Worm (Caenorhabditis elegans): Measurements from ENCODE around the gene fbxa-210.

The fbxa-210 gene

DNA sequence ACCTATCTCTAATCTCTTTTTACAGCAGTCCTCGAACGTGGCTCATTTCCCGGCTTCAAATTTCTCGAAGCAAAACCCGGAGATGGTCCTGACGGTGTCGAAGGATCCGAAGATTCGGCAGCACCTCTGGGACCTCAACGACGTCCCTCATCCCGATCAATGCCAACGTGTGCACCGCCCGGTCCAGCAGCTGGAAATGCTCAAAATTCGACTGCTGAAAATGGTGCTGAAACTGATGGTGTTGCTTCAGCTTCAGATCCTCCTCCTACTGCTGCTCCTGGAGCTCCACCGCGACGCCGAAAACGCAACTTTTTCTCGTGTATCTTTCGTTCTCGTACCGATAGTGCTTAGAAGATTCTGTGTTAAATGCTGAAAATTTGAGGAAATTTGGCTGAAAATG is 19.1 kb upstream of the fbxa-210 start:
- peak; percentile 72 for TF ChIP-seq set-16 (GFP tag; IDR thresholded peaks at IDR 0.05)
- no peak for TF ChIP-seq nhr-42 (GFP tag; IDR thresholded peaks at IDR 0.05)
- TF ChIP-seq Y48G9A.11 (GFP tag; IDR thresholded peaks at IDR 0.05) = no peak
- no peak for TF ChIP-seq nhr-237 (tag; optimal IDR thresholded peaks at IDR 0.05)
- no peak for TF ChIP-seq T20F7.1 (GFP tag; optimal IDR thresholded peaks at IDR 0.05)
- 0 out of 2 replicates have a peak, but pooled peaks have one; percentile 22 for TF ChIP-seq egl-43 (GFP tag; IDR thresholded peaks at IDR 0.05)
- TF ChIP-seq aha-1 (tag) = peak; percentile 72

DNA sequence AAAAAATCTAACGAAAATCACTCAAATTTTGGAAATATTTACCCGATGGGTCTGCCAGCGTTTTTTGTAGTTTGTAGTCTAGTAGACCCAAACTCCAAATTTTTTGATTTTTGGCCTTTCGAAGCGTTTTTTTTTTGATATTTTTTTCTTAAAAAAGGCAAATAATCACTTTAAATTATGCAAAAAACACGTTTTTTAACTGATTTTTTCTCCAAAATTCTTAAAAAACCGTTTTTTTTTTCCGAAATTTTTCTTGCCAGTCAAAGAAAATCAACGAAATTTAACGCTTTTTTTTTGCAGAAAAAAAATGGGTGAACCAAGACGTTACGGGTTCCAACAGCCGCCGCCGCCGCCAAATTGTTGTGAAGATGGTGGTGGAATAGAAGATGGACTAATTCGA is 17.2 kb upstream of the fbxa-210 start, which contains the start of gene Y37H2A.1:
Y37H2A.1 (plus strand) TSS at position 301 of the 400 bp plus-strand sequence.
- TF ChIP-seq saeg-2 (GFP tag; IDR thresholded peaks at IDR 0.05) = no peak
- no peak for TF ChIP-seq zip-2 (tag; optimal IDR thresholded peaks at IDR 0.05)
- TF ChIP-seq R02D3.7 (tag; optimal IDR thresholded peaks at IDR 0.05) = no peak
- no peak for TF ChIP-seq fkh-10 (GFP tag; optimal IDR thresholded peaks at IDR 0.05)
- no peak for TF ChIP-seq ctbp-1 (GFP tag; IDR thresholded peaks at IDR 0.05)
- TF ChIP-seq nhr-77 (tag; optimal IDR thresholded peaks at IDR 0.05) = no peak
- no peak for TF ChIP-seq aha-1 (tag)
- TF ChIP-seq nhr-25 (tag; optimal IDR thresholded peaks at IDR 0.05; ENCODE audit: borderline replicate concordance, insufficient read depth) = no peak
- no peak for TF ChIP-seq madf-9 (GFP tag; conservative IDR thresholded peaks at IDR 0.05)

DNA sequence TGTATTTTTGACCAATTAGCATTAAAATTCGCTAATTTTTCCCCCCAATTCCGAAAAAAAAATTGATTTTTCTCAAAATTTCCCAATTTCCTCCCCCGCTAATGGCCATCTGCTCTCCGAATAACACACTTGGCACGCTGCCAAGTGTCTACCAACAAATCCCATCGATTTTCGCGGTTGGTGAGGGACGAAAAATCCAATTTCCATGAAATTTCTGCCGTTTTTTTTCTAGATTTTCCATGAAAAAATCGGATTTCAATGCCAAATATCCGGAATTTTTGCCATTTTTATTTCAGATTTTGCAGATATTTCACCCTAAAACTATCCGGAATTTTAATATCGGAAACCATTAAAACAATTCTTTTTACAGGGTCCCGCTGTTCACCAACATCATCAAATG is 15.7 kb upstream of the fbxa-210 start:
- no peak for TF ChIP-seq madf-9 (GFP tag; conservative IDR thresholded peaks at IDR 0.05)
- no peak for TF ChIP-seq mdt-29 (GFP tag; IDR thresholded peaks at IDR 0.05)
- TF ChIP-seq daf-16 (GFP tag; optimal IDR thresholded peaks at IDR 0.05) = no peak
- no peak for TF ChIP-seq daf-16 (tag; optimal IDR thresholded peaks at IDR 0.05)
- TF ChIP-seq zfp-2 (tag; optimal IDR thresholded peaks at IDR 0.05) = no peak
- TF ChIP-seq pha-4 (GFP tag; IDR thresholded peaks at IDR 0.05) = no peak
- no peak for TF ChIP-seq pha-4 (tag; optimal IDR thresholded peaks at IDR 0.05)
- TF ChIP-seq unc-62 (GFP tag; optimal IDR thresholded peaks at IDR 0.05 in 1 of 2) = peak in 1 of 2 experiments; percentile 97
- no peak for TF ChIP-seq unc-62 (tag; optimal IDR thresholded peaks at IDR 0.05)
- no peak for TF ChIP-seq nhr-76 (tag; optimal IDR thresholded peaks at IDR 0.05)
- no peak for TF ChIP-seq tra-1 (GFP tag; IDR thresholded peaks at IDR 0.05)

DNA sequence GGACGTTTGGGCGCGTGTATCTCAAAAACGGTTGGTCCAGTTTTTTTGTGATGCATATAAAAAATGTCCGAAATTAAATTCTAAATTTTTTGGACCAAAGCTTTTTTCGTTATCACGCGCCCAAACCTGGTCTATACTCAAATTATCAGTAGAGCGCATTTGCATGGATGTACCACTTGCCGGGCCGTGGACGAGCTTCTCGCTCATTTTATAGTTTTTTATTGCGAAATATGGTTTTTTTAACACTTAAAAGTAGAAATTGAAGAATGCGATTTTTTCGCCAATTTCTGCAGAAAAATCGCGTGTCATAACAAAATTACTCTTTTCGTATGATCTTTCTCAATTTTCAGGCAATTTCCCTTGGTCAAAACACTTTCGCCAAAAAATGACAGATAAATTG is 10.1 kb upstream of the fbxa-210 start:
- TF ChIP-seq mes-2 (tag; optimal IDR thresholded peaks at IDR 0.05; ENCODE audit: poor library complexity, severe bottlenecking) (peak; percentile 45), aha-1 (tag) (peak; percentile 34), lin-38 (GFP tag; IDR thresholded peaks at IDR 0.05) (peak; percentile 92)

DNA sequence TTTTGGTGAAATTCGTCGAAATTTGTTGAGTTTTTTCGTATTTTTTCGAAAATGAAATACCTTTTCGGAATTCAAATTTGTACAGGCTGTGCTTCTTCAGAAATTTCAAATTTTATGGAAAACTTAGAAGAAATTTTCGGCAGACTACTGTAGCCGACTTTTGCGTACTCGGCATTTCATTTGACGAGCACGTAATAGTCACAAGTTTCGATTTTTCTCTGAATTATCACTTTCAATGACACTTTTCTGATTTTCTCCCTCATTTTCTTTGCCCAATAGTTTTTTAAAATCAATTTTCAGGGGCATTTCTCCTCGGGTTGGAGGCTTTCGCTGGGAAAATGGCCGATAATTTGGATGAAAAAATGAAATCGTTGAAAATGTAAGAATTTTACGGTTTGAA is 1.5 kb upstream of the fbxa-210 start, which contains the start of gene fbxa-107:
fbxa-107 (plus strand) TSS at position 301 of the 400 bp plus-strand sequence.
- TF ChIP-seq madf-5 (GFP tag; IDR thresholded peaks at IDR 0.05) (no peak), egl-27 (tag; optimal IDR thresholded peaks at IDR 0.05) (no peak), nhr-6 (tag; optimal IDR thresholded peaks at IDR 0.05) (no peak), ceh-20 (GFP tag; IDR thresholded peaks at IDR 0.05) (no peak), dmd-9 (GFP tag; IDR thresholded peaks at IDR 0.05) (no peak), F49E8.2 (tag; optimal IDR thresholded peaks at IDR 0.05; ENCODE audit: borderline replicate concordance) (no peak), Y75B8A.6 (GFP tag; IDR thresholded peaks at IDR 0.05) (no peak), lir-3 (tag; optimal IDR thresholded peaks at IDR 0.05) (no peak), T20F7.1 (GFP tag; optimal IDR thresholded peaks at IDR 0.05) (no peak)
